Fruit fly (Drosophila melanogaster): Measurements from ENCODE around the gene mRNA-cap.
A peak's percentile ranks its signal among the peaks of the same experiment; 100 is the strongest.

mRNA-cap gene

dm6 chrX:14199967-14200531 is 42.6 kb downstream of the mRNA-cap start, which contains the start of gene CG11590 (continued):
- TF ChIP-seq sna (GFP tag; IDR thresholded peaks at IDR 0.05; ENCODE audit: partially characterized antibody) (no peak), salm (tag; optimal IDR thresholded peaks at IDR 0.05) (no peak), CG10462 (GFP tag; optimal IDR thresholded peaks at IDR 0.05) (no peak), sens-2 (GFP tag; IDR thresholded peaks at IDR 0.05) (no peak), Lim3 (GFP tag; IDR thresholded peaks at IDR 0.05) (no peak), D19B (GFP tag; optimal IDR thresholded peaks at IDR 0.05) (no peak), eve (GFP tag; optimal IDR thresholded peaks at IDR 0.05) (no peak), Asciz (GFP tag; optimal IDR thresholded peaks at IDR 0.05) (no peak), row (GFP tag; IDR thresholded peaks at IDR 0.05) (peak; percentile 8; the same call in 1 of the 3 replicates), Dll (GFP tag; IDR thresholded peaks at IDR 0.05; ENCODE audit: partially characterized antibody) (peak; percentile 36; the same call in 1 of the 4 replicates), CG6854 (GFP tag; optimal IDR thresholded peaks at IDR 0.05) (no peak), CrebB (tag; optimal IDR thresholded peaks at IDR 0.05) (no peak), pzg (GFP tag; optimal IDR thresholded peaks at IDR 0.05) (peak; percentile 27), da (GFP tag; optimal IDR thresholded peaks at IDR 0.05) (no peak), CG13296 (GFP tag; optimal IDR thresholded peaks at IDR 0.05) (no peak), ATbp (GFP tag; optimal IDR thresholded peaks at IDR 0.05) (no peak), btn (GFP tag; optimal IDR thresholded peaks at IDR 0.05) (no peak), Atf6 (GFP tag; IDR thresholded peaks at IDR 0.05) (no peak), bcd (GFP tag; optimal IDR thresholded peaks at IDR 0.05) (no peak), tap (tag; optimal IDR thresholded peaks at IDR 0.05) (no peak), CG5953 (GFP tag; IDR thresholded peaks at IDR 0.05) (no peak), Myb (GFP tag; optimal IDR thresholded peaks at IDR 0.05) (peak; percentile 51), mld (GFP tag; IDR thresholded peaks at IDR 0.05; ENCODE audit: partially characterized antibody) (no peak), her (GFP tag; optimal IDR thresholded peaks at IDR 0.05) (no peak), ato (GFP tag; IDR thresholded peaks at IDR 0.05; ENCODE audit: partially characterized antibody) (0 out of 2 replicates have a peak, but pooled peaks have one; percentile 10), nerfin-1 (tag; optimal IDR thresholded peaks at IDR 0.05) (no peak), nom (GFP tag; optimal IDR thresholded peaks at IDR 0.05) (peak; percentile 29), gcm (GFP tag; optimal IDR thresholded peaks at IDR 0.05) (no peak), hbn (GFP tag; IDR thresholded peaks at IDR 0.05; ENCODE audit: partially characterized antibody) (no peak), odd (GFP tag; optimal IDR thresholded peaks at IDR 0.05) (no peak), CG17829 (tag; optimal IDR thresholded peaks at IDR 0.05) (no peak), croc (GFP tag; conservative IDR thresholded peaks at IDR 0.05) (no peak), Six4 (GFP tag; optimal IDR thresholded peaks at IDR 0.05) (no peak), mirr (GFP tag; optimal IDR thresholded peaks at IDR 0.05) (no peak), NfI (GFP tag; optimal IDR thresholded peaks at IDR 0.05) (no peak), ro (GFP tag; IDR thresholded peaks at IDR 0.05) (no peak), CG9932 (GFP tag; IDR thresholded peaks at IDR 0.05) (no peak), CG12104 (GFP tag; optimal IDR thresholded peaks at IDR 0.05) (no peak), amos (GFP tag; IDR thresholded peaks at IDR 0.05; ENCODE audit: partially characterized antibody) (0 out of 2 replicates have a peak, but pooled peaks have one; percentile 8), sisA (GFP tag; IDR thresholded peaks at IDR 0.05) (no peak), sc (optimal IDR thresholded peaks at IDR 0.05) (no peak), sc (GFP tag; optimal IDR thresholded peaks at IDR 0.05) (no peak), CG11504 (tag; optimal IDR thresholded peaks at IDR 0.05) (no peak), Gsc (GFP tag; IDR thresholded peaks at IDR 0.05) (no peak), fd96Cb (tag; optimal IDR thresholded peaks at IDR 0.05) (no peak), az2 (GFP tag; optimal IDR thresholded peaks at IDR 0.05) (no peak), exex (tag; optimal IDR thresholded peaks at IDR 0.05) (no peak), CG1024 (GFP tag; IDR thresholded peaks at IDR 0.05) (no peak), CG14710 (tag; optimal IDR thresholded peaks at IDR 0.05) (no peak), dmrt11E (tag; optimal IDR thresholded peaks at IDR 0.05) (no peak)
